Worm (Caenorhabditis elegans) whole organism, L4 larva: ENCODE data around the gene fbxa-189.

Experiments
- ama-1 ChIP-seq: fragments of 150-350 bp; optimal IDR thresholded peaks from 2 replicates; lab custom pipeline; 2014; ENCODE audit warnings: inconsistent platforms, mixed read lengths
- ceh-44 ChIP-seq: fragments of 200-800 bp; sonication (Bioruptor generic); IDR thresholded peaks from 2 replicates; pipeline ENCODE4 v1.3.6; 2022; ENCODE audit warnings: missing genetic modification reagents, missing genetic modification characterization, missing compliant biosample characterization
- ceh-62 ChIP-seq: sonication (generic microtip); optimal IDR thresholded peaks from 2 replicates; lab custom pipeline; 2017; ENCODE audit warnings: missing biosample characterization, missing genetic modification characterization
- dpl-1 ChIP-seq: fragments of 150-350 bp; optimal IDR thresholded peaks from 2 replicates; lab custom pipeline; 2014; ENCODE audit warnings: missing biosample characterization, missing genetic modification reagents, missing genetic modification characterization
- egl-27 ChIP-seq: sonication (generic microtip); optimal IDR thresholded peaks from 3 replicates; lab custom pipeline; 2017; ENCODE audit warnings: missing biosample characterization, missing genetic modification reagents, missing genetic modification characterization
- fkh-10 ChIP-seq: fragments of 150-350 bp; optimal IDR thresholded peaks from 2 replicates; lab custom pipeline; 2014; ENCODE audit warnings: missing biosample characterization, missing genetic modification reagents, missing genetic modification characterization
- mdt-29 ChIP-seq: fragments of 200-800 bp; sonication (Bioruptor generic); IDR thresholded peaks from 2 replicates; pipeline ENCODE4 v1.3.6; 2022; ENCODE audit warnings: missing genetic modification reagents, missing genetic modification characterization, missing compliant biosample characterization
- nhr-41 ChIP-seq: fragments of 200-800 bp; sonication (Bioruptor generic); IDR thresholded peaks from 2 replicates; pipeline ENCODE4 v1.3.6; 2022; ENCODE audit warnings: missing genetic modification reagents, missing genetic modification characterization, missing compliant biosample characterization
- pha-4 ChIP-seq, 2 experiments: fragments of 150-350 bp in 1 of 2; fragments of 200-800 bp in 1 of 2; sonication (Bioruptor generic) in 1 of 2; IDR thresholded peaks in 1 of 2; optimal IDR thresholded peaks in 1 of 2; 2 replicates each; pipeline versions ENCODE4 v1.3.6 to Lab custom; 2014 to 2022; ENCODE audit warnings: missing genetic modification characterization in 2 of 2, missing genetic modification reagents in 2 of 2, missing biosample characterization in 1 of 2, missing compliant biosample characterization in 1 of 2
- unc-62 ChIP-seq, 3 experiments: fragments of 150-350 bp in 1 of 3; sonication (generic microtip); optimal IDR thresholded peaks in 2 of 3; peaks in 1 of 3; 1 replicate in 1 of 3; 2 replicates in 2 of 3; lab custom pipeline; 2014 to 2017; ENCODE audit warnings: missing biosample characterization in 3 of 3, missing genetic modification characterization in 3 of 3, missing genetic modification reagents in 3 of 3, missing genotype in 1 of 3

DNA sequence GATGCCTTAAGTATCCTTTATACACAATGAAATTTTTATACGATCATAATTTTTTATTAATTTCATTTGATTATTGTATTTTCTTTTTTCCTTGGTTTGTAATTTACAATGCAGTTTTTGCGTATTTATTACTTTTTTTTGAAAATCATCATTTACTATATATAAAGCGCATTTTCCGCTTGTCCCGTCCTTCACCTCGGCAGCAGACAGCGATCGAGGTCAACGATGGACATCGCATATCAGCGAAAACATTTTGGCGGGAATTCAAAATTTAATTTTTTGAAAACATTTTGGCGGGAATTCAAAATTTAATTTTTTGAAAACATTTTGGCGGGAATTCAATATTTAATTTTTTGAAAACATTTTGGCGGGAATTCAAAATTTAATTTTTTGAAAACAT, 37.1 kb upstream of the fbxa-189 start:
- TF ChIP-seq fkh-10 (GFP tag; lab: Kevin White, UChicago) = no peak
- TF ChIP-seq ama-1 (lab: Kevin White, UChicago) = no peak
- no peak for TF ChIP-seq ceh-62 (tag; lab: Kevin White, UChicago)
- TF ChIP-seq pha-4 (GFP tag; IDR thresholded peaks at IDR 0.05; lab: Robert Waterston, UW) = no peak
- no peak for TF ChIP-seq pha-4 (tag; optimal IDR thresholded peaks at IDR 0.05; lab: Kevin White, UChicago)
- TF ChIP-seq unc-62 (GFP tag; optimal IDR thresholded peaks at IDR 0.05 in 1 of 2; lab: Kevin White, UChicago) = no peak
- no peak for TF ChIP-seq unc-62 (tag; optimal IDR thresholded peaks at IDR 0.05; lab: Kevin White, UChicago)
- peak; percentile 8 for TF ChIP-seq dpl-1 (GFP tag; lab: Kevin White, UChicago)
- no peak for TF ChIP-seq mdt-29
- TF ChIP-seq ceh-44 (GFP tag; lab: Robert Waterston, UW) = no peak
- TF ChIP-seq nhr-41 = no peak
- TF ChIP-seq egl-27 (tag; lab: Kevin White, UChicago) = no peak
